Worm (Caenorhabditis elegans) whole organism, L4 larva: ENCODE measurements around the gene C50A2.7.
A peak's percentile ranks its signal among the peaks of the same experiment; 100 is the strongest.

Source experiments
- D1046.2 ChIP-seq: fragments of 200-800 bp; sonication (Bioruptor generic); IDR thresholded peaks from 2 replicates; pipeline ENCODE4 v1.3.6; 2022; ENCODE audit warnings: missing genetic modification characterization, missing compliant biosample characterization
- F10B5.3 ChIP-seq: sonication (generic microtip); optimal IDR thresholded peaks from 2 replicates; lab custom pipeline; 2016; ENCODE audit warnings: mild to moderate bottlenecking, missing genetic modification characterization, missing compliant biosample characterization
- F49E8.2 ChIP-seq: sonication (generic microtip); optimal IDR thresholded peaks from 2 replicates; lab custom pipeline; 2016; ENCODE audit warnings: missing compliant biosample characterization, mild to moderate bottlenecking, missing genetic modification characterization, borderline replicate concordance
- T20F7.1 ChIP-seq: fragments of 200-800 bp; sonication (Bioruptor generic); optimal IDR thresholded peaks from 2 replicates; lab custom pipeline; 2018; ENCODE audit warnings: mild to moderate bottlenecking, missing genetic modification characterization, missing compliant biosample characterization
- Y48G9A.11 ChIP-seq: fragments of 200-800 bp; sonication (Bioruptor generic); IDR thresholded peaks from 2 replicates; pipeline ENCODE4 v1.3.6; 2022; ENCODE audit warnings: missing genetic modification reagents, missing genetic modification characterization, missing compliant biosample characterization
- Y5F2A.4 ChIP-seq: fragments of 200-800 bp; sonication (Bioruptor generic); optimal IDR thresholded peaks from 2 replicates; lab custom pipeline; 2018; ENCODE audit warnings: mild to moderate bottlenecking, missing genetic modification characterization, missing compliant biosample characterization
- aha-1 ChIP-seq: fragments of 150-350 bp; peaks from one replicate; lab custom pipeline; 2014; ENCODE audit warnings: missing biosample characterization, missing genetic modification characterization
- arid-1 ChIP-seq: fragments of 200-800 bp; sonication (Bioruptor generic); conservative IDR thresholded peaks from 2 replicates; pipeline ENCODE4 v1.3.6; 2022; ENCODE audit warnings: missing genetic modification reagents, missing genetic modification characterization, missing compliant biosample characterization
- cey-2 ChIP-seq: sonication (generic microtip); optimal IDR thresholded peaks from 3 replicates; lab custom pipeline; 2017; ENCODE audit warnings: missing genetic modification characterization, mild to moderate bottlenecking, missing compliant biosample characterization, antibody characterized with exemption, borderline replicate concordance; ENCODE audit not compliant: insufficient read depth
- daf-12 ChIP-seq: fragments of 150-350 bp; optimal IDR thresholded peaks from 2 replicates; lab custom pipeline; 2014; ENCODE audit warnings: missing biosample characterization, missing genetic modification reagents, missing genetic modification characterization
- daf-16 ChIP-seq, 3 experiments: sonication (generic microtip); optimal IDR thresholded peaks; 2 replicates each; lab custom pipeline; 2016 to 2017; ENCODE audit warnings: missing genetic modification characterization in 3 of 3, missing genetic modification reagents in 3 of 3, mild to moderate bottlenecking in 2 of 3, missing compliant biosample characterization in 2 of 3, missing biosample characterization in 1 of 3, moderate library complexity in 1 of 3
- dmd-6 ChIP-seq: fragments of 200-800 bp; sonication (Bioruptor generic); IDR thresholded peaks from 2 replicates; pipeline ENCODE4 v1.3.6; 2022; ENCODE audit warnings: missing genetic modification reagents, missing genetic modification characterization, missing compliant biosample characterization
- dmd-8 ChIP-seq: fragments of 200-800 bp; sonication (Bioruptor generic); IDR thresholded peaks from 2 replicates; pipeline ENCODE4 v1.3.6; 2022; ENCODE audit warnings: missing genetic modification characterization, missing compliant biosample characterization
- dpl-1 ChIP-seq: fragments of 150-350 bp; optimal IDR thresholded peaks from 2 replicates; lab custom pipeline; 2014; ENCODE audit warnings: missing biosample characterization, missing genetic modification reagents, missing genetic modification characterization
- dve-1 ChIP-seq: sonication (generic microtip); optimal IDR thresholded peaks from 2 replicates; lab custom pipeline; 2017; ENCODE audit warnings: antibody characterized with exemption, mild to moderate bottlenecking, missing genetic modification characterization, missing compliant biosample characterization; ENCODE audit not compliant: insufficient read depth
- egl-27 ChIP-seq: sonication (generic microtip); optimal IDR thresholded peaks from 3 replicates; lab custom pipeline; 2017; ENCODE audit warnings: missing biosample characterization, missing genetic modification reagents, missing genetic modification characterization
- egl-43 ChIP-seq: fragments of 200-800 bp; sonication (Bioruptor generic); IDR thresholded peaks from 2 replicates; pipeline ENCODE4 v1.3.6; 2022; ENCODE audit warnings: missing genetic modification reagents, missing genetic modification characterization, missing compliant biosample characterization
- hif-1 ChIP-seq, 2 experiments: sonication (generic microtip); optimal IDR thresholded peaks; 2 replicates each; lab custom pipeline; 2016 to 2017; ENCODE audit warnings: missing compliant biosample characterization in 2 of 2, missing genetic modification characterization in 2 of 2, missing genetic modification reagents in 2 of 2, missing genotype in 2 of 2, mild to moderate bottlenecking in 1 of 2
- hlh-11 ChIP-seq: fragments of 200-800 bp; sonication (Bioruptor generic); optimal IDR thresholded peaks from 2 replicates; lab custom pipeline; 2018; ENCODE audit warnings: mild to moderate bottlenecking, missing genetic modification characterization, missing compliant biosample characterization
- hlh-30 ChIP-seq: sonication (generic microtip); optimal IDR thresholded peaks from 2 replicates; lab custom pipeline; 2017; ENCODE audit warnings: antibody characterized with exemption, mild to moderate bottlenecking, missing genetic modification characterization, missing compliant biosample characterization; ENCODE audit not compliant: insufficient read depth
- hmg-1.1 ChIP-seq: fragments of 200-800 bp; sonication (Bioruptor generic); IDR thresholded peaks from 2 replicates; pipeline ENCODE4 v1.3.6; 2022; ENCODE audit warnings: missing genetic modification reagents, missing genetic modification characterization, missing compliant biosample characterization
- lin-39 ChIP-seq: fragments of 150-350 bp; optimal IDR thresholded peaks from 2 replicates; lab custom pipeline; 2014; ENCODE audit warnings: missing biosample characterization, missing genetic modification reagents, missing genetic modification characterization
- lir-3 ChIP-seq: sonication (generic microtip); optimal IDR thresholded peaks from 2 replicates; lab custom pipeline; 2016; ENCODE audit warnings: mild to moderate bottlenecking, missing genetic modification characterization, missing compliant biosample characterization
- lsy-2 ChIP-seq, 2 experiments: fragments of 150-350 bp in 1 of 2; sonication (generic microtip) in 1 of 2; optimal IDR thresholded peaks; 2 replicates each; lab custom pipeline; 2014 to 2017; ENCODE audit warnings: missing biosample characterization in 2 of 2, missing genetic modification characterization in 2 of 2
- mdl-1 ChIP-seq, 2 experiments: fragments of 150-350 bp in 1 of 2; sonication (generic microtip) in 1 of 2; optimal IDR thresholded peaks; 2 replicates each; lab custom pipeline; 2014 to 2017; ENCODE audit warnings: missing biosample characterization in 2 of 2, missing genetic modification characterization in 2 of 2
- mep-1 ChIP-seq: fragments of 150-350 bp; sonication (generic microtip); optimal IDR thresholded peaks from 3 replicates; lab custom pipeline; 2014; ENCODE audit warnings: missing biosample characterization, missing genetic modification characterization
- mxl-2 ChIP-seq: fragments of 200-800 bp; sonication (Bioruptor generic); conservative IDR thresholded peaks from 2 replicates; pipeline ENCODE4 v1.3.6; 2022; ENCODE audit warnings: missing genetic modification reagents, missing genetic modification characterization, missing compliant biosample characterization
- mxl-3 ChIP-seq: fragments of 200-800 bp; sonication (Bioruptor generic); optimal IDR thresholded peaks from 2 replicates; lab custom pipeline; 2018; ENCODE audit warnings: mild to moderate bottlenecking, missing genetic modification characterization, missing compliant biosample characterization
- nhr-10 ChIP-seq: fragments of 150-350 bp; optimal IDR thresholded peaks from 2 replicates; lab custom pipeline; 2014; ENCODE audit warnings: missing biosample characterization, missing genetic modification characterization
- nhr-28 ChIP-seq: fragments of 150-350 bp; optimal IDR thresholded peaks from 2 replicates; lab custom pipeline; 2014; ENCODE audit warnings: missing biosample characterization, missing genetic modification characterization
- nhr-6 ChIP-seq: fragments of 150-350 bp; optimal IDR thresholded peaks from 2 replicates; lab custom pipeline; 2014; ENCODE audit warnings: missing biosample characterization, missing genetic modification characterization
- pqm-1 ChIP-seq: sonication (generic microtip); optimal IDR thresholded peaks from 2 replicates; lab custom pipeline; 2017; ENCODE audit warnings: missing biosample characterization, missing genetic modification characterization
- rbr-2 ChIP-seq: sonication (generic microtip); optimal IDR thresholded peaks from 2 replicates; lab custom pipeline; 2016; ENCODE audit warnings: missing genotype, missing genetic modification characterization, missing compliant biosample characterization
- set-16 ChIP-seq: fragments of 200-800 bp; sonication (Bioruptor generic); IDR thresholded peaks from 2 replicates; pipeline ENCODE4 v1.3.6; 2022; ENCODE audit warnings: missing genetic modification reagents, missing genetic modification characterization, missing compliant biosample characterization
- skn-1 ChIP-seq: fragments of 150-350 bp; optimal IDR thresholded peaks from 2 replicates; lab custom pipeline; 2014; ENCODE audit warnings: missing biosample characterization, missing genetic modification characterization
- snpc-1.2 ChIP-seq: fragments of 200-800 bp; sonication (Bioruptor generic); IDR thresholded peaks from 2 replicates; pipeline ENCODE4 v1.3.6; 2022; ENCODE audit warnings: missing genetic modification reagents, missing genetic modification characterization, missing compliant biosample characterization
- spr-1 ChIP-seq: sonication (generic microtip); optimal IDR thresholded peaks from 2 replicates; lab custom pipeline; 2016; ENCODE audit warnings: mild to moderate bottlenecking, missing genetic modification characterization, missing compliant biosample characterization
- tag-97 ChIP-seq: fragments of 200-800 bp; sonication (Bioruptor generic); IDR thresholded peaks from 2 replicates; pipeline ENCODE4 v1.3.6; 2022; ENCODE audit warnings: missing genetic modification characterization, missing compliant biosample characterization
- unc-62 ChIP-seq, 3 experiments: fragments of 150-350 bp in 1 of 3; sonication (generic microtip); optimal IDR thresholded peaks in 2 of 3; peaks in 1 of 3; 1 replicate in 1 of 3; 2 replicates in 2 of 3; lab custom pipeline; 2014 to 2017; ENCODE audit warnings: missing biosample characterization in 3 of 3, missing genetic modification characterization in 3 of 3, missing genetic modification reagents in 3 of 3, missing genotype in 1 of 3
- ztf-11 ChIP-seq: fragments of 150-350 bp; optimal IDR thresholded peaks from 2 replicates; lab custom pipeline; 2014; ENCODE audit warnings: missing biosample characterization, missing genetic modification characterization

Gene C50A2.7

ce11 chrIV:1160386-1160785, 2.8 kb upstream of the C50A2.7 start, which contains the start of gene ets-8:
Gene ets-8, minus strand, starts transcription at chrIV:1160486.
- no peak for TF ChIP-seq rbr-2
- no peak for TF ChIP-seq tag-97 (GFP tag; lab: Robert Waterston, UW)
- no peak for TF ChIP-seq mxl-2
- no peak for TF ChIP-seq arid-1 (GFP tag; lab: Robert Waterston, UW)
- no peak for TF ChIP-seq Y48G9A.11 (GFP tag; lab: Robert Waterston, UW)
- TF ChIP-seq hlh-30 (tag; lab: Kevin White, UChicago) = no peak
- no peak for TF ChIP-seq ztf-11 (tag; lab: Kevin White, UChicago)
- TF ChIP-seq cey-2 (tag; lab: Kevin White, UChicago) = no peak
- TF ChIP-seq spr-1 = no peak
- no peak for TF ChIP-seq dmd-8
- no peak for TF ChIP-seq F10B5.3 (tag; lab: Kevin White, UChicago)
- TF ChIP-seq nhr-6 (tag; lab: Kevin White, UChicago) = no peak
- no peak for TF ChIP-seq pqm-1 (tag; lab: Kevin White, UChicago)
- TF ChIP-seq Y5F2A.4 (GFP tag; lab: Kevin White, UChicago) = no peak
- no peak for TF ChIP-seq set-16 (GFP tag; lab: Robert Waterston, UW)
- TF ChIP-seq daf-12 (tag; lab: Kevin White, UChicago) = no peak
- TF ChIP-seq egl-43 (GFP tag; lab: Robert Waterston, UW) = no peak
- no peak for TF ChIP-seq skn-1 (tag; lab: Kevin White, UChicago)
- TF ChIP-seq egl-27 (tag; lab: Kevin White, UChicago) = no peak

ce11 chrIV:1167352-1167751, 4.1 kb downstream of the C50A2.7 start:
- TF ChIP-seq nhr-10 (tag; lab: Kevin White, UChicago) (no peak), aha-1 (tag; lab: Kevin White, UChicago) (peak; percentile 8)

ce11 chrIV:1168311-1168965, 5.2 kb downstream of the C50A2.7 start:
- TF ChIP-seq daf-16 (GFP tag; optimal IDR thresholded peaks at IDR 0.05; lab: Kevin White, UChicago) (peak in 1 of 2 experiments; percentile 58), daf-16 (tag; optimal IDR thresholded peaks at IDR 0.05; lab: Kevin White, UChicago) (peak; percentile 47), hif-1 (tag; optimal IDR thresholded peaks at IDR 0.05; lab: Kevin White, UChicago) (peak in 1 of 2 experiments; percentile 41), hlh-11 (peak; percentile 79), dpl-1 (GFP tag; lab: Kevin White, UChicago) (peak; percentile 29), lir-3 (no peak), F49E8.2 (no peak), snpc-1.2 (no peak), aha-1 (tag; lab: Kevin White, UChicago) (peak; percentile 65), lsy-2 (tag; optimal IDR thresholded peaks at IDR 0.05; lab: Kevin White, UChicago) (no peak), spr-1 (no peak), set-16 (GFP tag; lab: Robert Waterston, UW) (0 out of 2 replicates have a peak, but pooled peaks have one; percentile 13), D1046.2 (GFP tag; lab: Robert Waterston, UW) (no peak), mdl-1 (tag; optimal IDR thresholded peaks at IDR 0.05; lab: Kevin White, UChicago) (peak; percentile 65 to 93), dmd-6 (GFP tag; lab: Robert Waterston, UW) (peak; percentile 40), hmg-1.1 (peak; percentile 71), lin-39 (tag; lab: Kevin White, UChicago) (no peak), mep-1 (tag; lab: Kevin White, UChicago) (no peak), daf-12 (tag; lab: Kevin White, UChicago) (no peak), hlh-30 (tag; lab: Kevin White, UChicago) (peak; percentile 88), mxl-3 (GFP tag; lab: Kevin White, UChicago) (peak; percentile 75), dve-1 (tag; lab: Kevin White, UChicago) (peak; percentile 52), rbr-2 (peak; percentile 46), arid-1 (GFP tag; lab: Robert Waterston, UW) (no peak), unc-62 (GFP tag; optimal IDR thresholded peaks at IDR 0.05 in 1 of 2; lab: Kevin White, UChicago) (peak in 1 of 2 experiments; percentile 87), unc-62 (tag; optimal IDR thresholded peaks at IDR 0.05; lab: Kevin White, UChicago) (no peak), nhr-28 (tag; lab: Kevin White, UChicago) (peak; percentile 4), T20F7.1 (GFP tag; lab: Kevin White, UChicago) (peak; percentile 72), nhr-6 (tag; lab: Kevin White, UChicago) (peak; percentile 71)
